Worm (Caenorhabditis elegans): ENCODE results near the gene srd-49.

srd-49 gene

DNA sequence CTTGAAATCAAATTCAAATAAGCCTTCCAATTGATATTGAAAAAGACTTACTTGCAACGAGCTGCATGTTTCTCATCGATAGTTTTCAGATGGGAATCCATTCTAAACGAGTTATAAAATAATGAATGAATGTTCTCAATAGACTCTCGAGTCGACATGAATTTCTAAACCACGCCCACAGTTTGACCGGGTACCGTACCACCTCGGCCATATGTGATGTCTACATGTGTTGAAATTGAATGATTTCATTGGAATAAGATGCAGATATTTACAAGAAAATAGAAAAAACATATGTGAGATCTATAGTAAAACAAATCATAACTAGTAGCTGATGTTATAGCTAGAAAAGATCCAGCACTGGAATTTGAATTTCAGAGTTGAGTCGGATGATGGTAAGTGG, 4.0 kb upstream of the srd-49 start, which contains the start of gene R04B5.7:
Gene R04B5.7, minus strand, starts transcription at position 101 of the 400 bp plus-strand sequence.
- TF ChIP-seq B0310.2 (tag; optimal IDR thresholded peaks at IDR 0.05) (no peak), flt-1 (GFP tag; IDR thresholded peaks at IDR 0.05) (no peak), scrt-1 (GFP tag; IDR thresholded peaks at IDR 0.05) (no peak), aly-1 (tag; optimal IDR thresholded peaks at IDR 0.05) (no peak), ceh-13 (GFP tag; optimal IDR thresholded peaks at IDR 0.05) (no peak), F13C5.2 (tag; optimal IDR thresholded peaks at IDR 0.05) (no peak), tra-4 (tag; optimal IDR thresholded peaks at IDR 0.05) (no peak)

DNA sequence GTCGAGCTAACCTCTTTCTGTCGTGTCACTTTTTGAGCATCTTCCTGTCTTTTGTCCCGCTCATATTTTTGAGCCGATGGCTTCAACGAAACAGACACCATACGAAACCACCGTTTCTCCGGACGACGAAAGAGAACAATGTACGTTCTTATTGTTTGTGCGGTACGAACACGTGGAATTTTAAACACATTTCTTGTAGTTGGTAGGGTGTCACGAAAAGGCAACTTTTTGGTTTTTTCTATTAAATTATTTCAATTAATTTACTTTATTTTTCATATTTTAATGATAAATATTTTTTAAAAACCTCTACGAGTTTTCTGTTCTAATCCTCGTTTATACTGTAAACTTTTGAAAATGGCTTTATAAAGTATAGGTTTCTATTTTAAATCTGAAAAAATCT, 3.3 kb upstream of the srd-49 start, which contains the start of gene R04B5.11:
Gene R04B5.11, minus strand, starts transcription at position 101 of the 400 bp plus-strand sequence.
- TF ChIP-seq flt-1 (GFP tag; IDR thresholded peaks at IDR 0.05) (no peak), ama-1 (optimal IDR thresholded peaks at IDR 0.05) (no peak), hnd-1 (tag; optimal IDR thresholded peaks at IDR 0.05) (no peak), ets-7 (tag; optimal IDR thresholded peaks at IDR 0.05) (no peak), tra-4 (tag; optimal IDR thresholded peaks at IDR 0.05) (no peak), aly-1 (tag; optimal IDR thresholded peaks at IDR 0.05) (no peak), hmg-4 (GFP tag; optimal IDR thresholded peaks at IDR 0.05) (no peak), hmbx-1 (tag; optimal IDR thresholded peaks at IDR 0.05) (no peak), tbx-37 (GFP tag; conservative IDR thresholded peaks at IDR 0.05) (no peak), F13C5.2 (tag; optimal IDR thresholded peaks at IDR 0.05) (no peak), ceh-36 (tag; optimal IDR thresholded peaks at IDR 0.05) (no peak), sea-1 (GFP tag; conservative IDR thresholded peaks at IDR 0.05) (no peak), tbx-11 (GFP tag; IDR thresholded peaks at IDR 0.05) (no peak)

- TF ChIP-seq ets-7 (tag; optimal IDR thresholded peaks at IDR 0.05): no peak
Measured at ce11 chrV:10096932-10097331, 2.5 kb downstream of the srd-49 start.

- TF ChIP-seq hmbx-1 (tag; optimal IDR thresholded peaks at IDR 0.05) (no peak), F13C5.2 (tag; optimal IDR thresholded peaks at IDR 0.05) (no peak), tra-4 (tag; optimal IDR thresholded peaks at IDR 0.05) (no peak), ama-1 (optimal IDR thresholded peaks at IDR 0.05) (no peak), tbx-11 (GFP tag; IDR thresholded peaks at IDR 0.05) (no peak), ets-7 (tag; optimal IDR thresholded peaks at IDR 0.05) (no peak), pes-1 (GFP tag; IDR thresholded peaks at IDR 0.05) (no peak), hmg-4 (GFP tag; optimal IDR thresholded peaks at IDR 0.05) (no peak), B0310.2 (tag; optimal IDR thresholded peaks at IDR 0.05) (no peak), sea-1 (GFP tag; conservative IDR thresholded peaks at IDR 0.05) (no peak), ceh-13 (GFP tag; optimal IDR thresholded peaks at IDR 0.05) (no peak)
Measured at ce11 chrV:10098429-10098828, 4.0 kb downstream of the srd-49 start, which contains the start of gene ugt-47. TSS of gene ugt-47 (minus strand) at chrV:10098597.

DNA sequence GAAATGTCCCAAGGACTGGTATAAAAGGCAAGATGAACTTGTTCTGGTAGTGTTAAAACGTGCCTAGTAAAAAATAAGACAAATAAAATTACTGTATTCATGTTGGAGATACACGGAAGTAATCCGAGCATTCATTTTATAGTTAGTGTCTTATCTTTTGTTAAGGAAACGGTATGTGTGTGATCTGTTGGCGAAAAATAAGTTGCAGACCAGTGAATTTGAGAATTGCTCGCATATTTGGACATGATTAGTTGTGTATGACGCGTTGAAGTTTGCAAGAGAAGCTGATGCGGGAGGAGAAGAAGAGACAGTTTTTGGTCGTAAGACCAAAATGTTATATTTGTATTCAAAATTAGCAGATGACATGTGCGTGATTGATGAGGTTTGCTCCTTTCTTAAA, 7.4 kb downstream of the srd-49 start, which contains the start of gene C08B6.14:
Gene C08B6.14, minus strand, starts transcription at position 101 of the 400 bp plus-strand sequence.
- no peak for TF ChIP-seq hmg-4 (GFP tag; optimal IDR thresholded peaks at IDR 0.05)
- no peak for TF ChIP-seq ceh-13 (GFP tag; optimal IDR thresholded peaks at IDR 0.05)
- no peak for TF ChIP-seq ets-7 (tag; optimal IDR thresholded peaks at IDR 0.05)
- TF ChIP-seq pes-1 (GFP tag; IDR thresholded peaks at IDR 0.05): no peak
- no peak for TF ChIP-seq aly-1 (tag; optimal IDR thresholded peaks at IDR 0.05)
- no peak for TF ChIP-seq B0310.2 (tag; optimal IDR thresholded peaks at IDR 0.05)
- TF ChIP-seq flt-1 (GFP tag; IDR thresholded peaks at IDR 0.05): no peak
- TF ChIP-seq ceh-36 (tag; optimal IDR thresholded peaks at IDR 0.05): no peak
- TF ChIP-seq F13C5.2 (tag; optimal IDR thresholded peaks at IDR 0.05): no peak
- no peak for TF ChIP-seq tbx-37 (GFP tag; conservative IDR thresholded peaks at IDR 0.05)
- no peak for TF ChIP-seq hnd-1 (tag; optimal IDR thresholded peaks at IDR 0.05)
- no peak for TF ChIP-seq sea-1 (GFP tag; conservative IDR thresholded peaks at IDR 0.05)
- no peak for TF ChIP-seq scrt-1 (GFP tag; IDR thresholded peaks at IDR 0.05)
- TF ChIP-seq ama-1 (optimal IDR thresholded peaks at IDR 0.05): no peak
- no peak for TF ChIP-seq tra-4 (tag; optimal IDR thresholded peaks at IDR 0.05)
- TF ChIP-seq hmbx-1 (tag; optimal IDR thresholded peaks at IDR 0.05): no peak
- no peak for TF ChIP-seq tbx-11 (GFP tag; IDR thresholded peaks at IDR 0.05)

- TF ChIP-seq tra-4 (tag; optimal IDR thresholded peaks at IDR 0.05) (no peak), hnd-1 (tag; optimal IDR thresholded peaks at IDR 0.05) (no peak), tbx-11 (GFP tag; IDR thresholded peaks at IDR 0.05) (no peak), ceh-36 (tag; optimal IDR thresholded peaks at IDR 0.05) (no peak), tbx-37 (GFP tag; conservative IDR thresholded peaks at IDR 0.05) (no peak), flt-1 (GFP tag; IDR thresholded peaks at IDR 0.05) (no peak), F13C5.2 (tag; optimal IDR thresholded peaks at IDR 0.05) (no peak), ama-1 (optimal IDR thresholded peaks at IDR 0.05) (no peak), ets-7 (tag; optimal IDR thresholded peaks at IDR 0.05) (no peak), scrt-1 (GFP tag; IDR thresholded peaks at IDR 0.05) (no peak), sea-1 (GFP tag; conservative IDR thresholded peaks at IDR 0.05) (no peak), B0310.2 (tag; optimal IDR thresholded peaks at IDR 0.05) (no peak), ceh-13 (GFP tag; optimal IDR thresholded peaks at IDR 0.05) (no peak), hmbx-1 (tag; optimal IDR thresholded peaks at IDR 0.05) (no peak), aly-1 (tag; optimal IDR thresholded peaks at IDR 0.05) (no peak), hmg-4 (GFP tag; optimal IDR thresholded peaks at IDR 0.05) (no peak), pes-1 (GFP tag; IDR thresholded peaks at IDR 0.05) (no peak)
Measured at ce11 chrV:10103811-10104210, 9.3 kb downstream of the srd-49 start.

DNA sequence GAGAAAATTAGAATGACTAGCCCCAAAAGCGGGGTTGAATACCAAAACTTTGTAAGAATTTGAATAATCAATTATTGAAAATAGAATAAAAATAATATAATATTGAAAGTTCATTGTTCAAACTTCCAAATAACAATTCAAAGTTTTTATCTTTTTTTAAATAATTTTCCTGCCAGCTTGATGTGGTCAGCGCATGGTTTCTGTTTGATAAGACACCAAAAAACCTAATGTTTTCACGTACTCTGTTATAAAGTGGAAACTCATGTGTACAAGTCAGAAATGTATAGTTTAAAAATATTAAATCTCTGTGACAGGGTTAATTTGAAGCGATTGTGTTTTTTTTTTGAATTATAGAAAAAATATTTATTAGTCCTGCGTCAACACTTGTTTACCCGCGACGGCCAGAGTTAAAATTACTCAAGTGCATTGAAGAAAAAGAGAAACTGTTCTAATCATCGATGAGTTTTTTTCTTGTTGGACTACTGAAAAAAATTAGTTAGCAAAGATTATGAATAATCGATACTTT, 10.4 kb downstream of the srd-49 start, which contains the start of gene ugt-17:
Gene ugt-17, minus strand, starts transcription at position 180 of the 526 bp plus-strand sequence.
- TF ChIP-seq aly-1 (tag; optimal IDR thresholded peaks at IDR 0.05) (no peak), tbx-11 (GFP tag; IDR thresholded peaks at IDR 0.05) (no peak), pes-1 (GFP tag; IDR thresholded peaks at IDR 0.05) (no peak), scrt-1 (GFP tag; IDR thresholded peaks at IDR 0.05) (no peak), hmbx-1 (tag; optimal IDR thresholded peaks at IDR 0.05) (no peak), ama-1 (optimal IDR thresholded peaks at IDR 0.05) (no peak), tra-4 (tag; optimal IDR thresholded peaks at IDR 0.05) (no peak), flt-1 (GFP tag; IDR thresholded peaks at IDR 0.05) (no peak), hmg-4 (GFP tag; optimal IDR thresholded peaks at IDR 0.05) (no peak), ceh-13 (GFP tag; optimal IDR thresholded peaks at IDR 0.05) (no peak), sea-1 (GFP tag; conservative IDR thresholded peaks at IDR 0.05) (no peak), B0310.2 (tag; optimal IDR thresholded peaks at IDR 0.05) (no peak), ets-7 (tag; optimal IDR thresholded peaks at IDR 0.05) (no peak), ceh-36 (tag; optimal IDR thresholded peaks at IDR 0.05) (no peak), tbx-37 (GFP tag; conservative IDR thresholded peaks at IDR 0.05) (no peak)
